Worm (Caenorhabditis elegans): ENCODE data around the gene unc-25.

unc-25 gene

ce11 chrIII:12904987-12905541 is 37.4 kb upstream of the unc-25 start, which contains the start of gene cox-5A (continued):
- TF ChIP-seq F39B2.1 (GFP tag; IDR thresholded peaks at IDR 0.05) (peak; percentile 82; the same call in 1 of the 2 replicates), B0019.2 (GFP tag; conservative IDR thresholded peaks at IDR 0.05) (peak; percentile 87), lsl-1 (GFP tag; optimal IDR thresholded peaks at IDR 0.05) (peak; percentile 99), let-526 (GFP tag; IDR thresholded peaks at IDR 0.05) (peak; percentile 96), nhr-27 (tag; optimal IDR thresholded peaks at IDR 0.05) (peak; percentile 63), ceh-40 (GFP tag; IDR thresholded peaks at IDR 0.05) (0 out of 2 replicates have a peak, but pooled peaks have one; percentile 69), attf-5 (GFP tag; optimal IDR thresholded peaks at IDR 0.05) (peak; percentile 99), hsf-1 (GFP tag; IDR thresholded peaks at IDR 0.05) (peak; percentile 86), madf-3 (GFP tag; IDR thresholded peaks at IDR 0.05) (peak; percentile 97), tbp1 (GFP tag; optimal IDR thresholded peaks at IDR 0.05) (peak; percentile 80), lsy-27 (tag; optimal IDR thresholded peaks at IDR 0.05; ENCODE audit: borderline replicate concordance, insufficient read depth) (no peak), F23B12.7 (tag; optimal IDR thresholded peaks at IDR 0.05; ENCODE audit: insufficient read depth) (peak; percentile 98), K11D2.4 (GFP tag; IDR thresholded peaks at IDR 0.05) (peak; percentile 98), dox-1 (GFP tag; IDR thresholded peaks at IDR 0.05) (peak; percentile 99), Y67H2A.10 (GFP tag; conservative IDR thresholded peaks at IDR 0.05) (peak; percentile 90), egl-18 (GFP tag; IDR thresholded peaks at IDR 0.05) (peak; percentile 92), sdz-38 (tag; optimal IDR thresholded peaks at IDR 0.05) (no peak), ZK185.1 (tag; optimal IDR thresholded peaks at IDR 0.05; ENCODE audit: poor library complexity, severe bottlenecking) (peak; percentile 98), ztf-22 (GFP tag; optimal IDR thresholded peaks at IDR 0.05) (peak; percentile 76), Y53F4B.3 (GFP tag; IDR thresholded peaks at IDR 0.05) (peak; percentile 47; the same call in 1 of the 2 replicates), pha-4 (tag; optimal IDR thresholded peaks at IDR 0.05) (peak; percentile 98), let-607 (tag; optimal IDR thresholded peaks at IDR 0.05) (peak; percentile 90 to 95), ztf-28 (GFP tag; IDR thresholded peaks at IDR 0.05) (peak; percentile 74), hmg-20 (GFP tag; IDR thresholded peaks at IDR 0.05) (peak; percentile 95), mcd-1 (GFP tag; IDR thresholded peaks at IDR 0.05) (peak; percentile 97), hrde-1 (tag; optimal IDR thresholded peaks at IDR 0.05; ENCODE audit: borderline replicate concordance) (peak; percentile 69), lin-54 (GFP tag; optimal IDR thresholded peaks at IDR 0.05) (peak; percentile 100), ceh-91 (GFP tag; IDR thresholded peaks at IDR 0.05) (peak; percentile 90), ama-1 (optimal IDR thresholded peaks at IDR 0.05) (peak; percentile 0), ama-1 (GFP tag; optimal IDR thresholded peaks at IDR 0.05) (peak in 1 of 2 experiments; percentile 88), lag-1 (GFP tag; IDR thresholded peaks at IDR 0.05) (peak; percentile 76; the same call in 1 of the 2 replicates), F10E7.11 (tag; optimal IDR thresholded peaks at IDR 0.05) (peak; percentile 90), dpl-1 (GFP tag; optimal IDR thresholded peaks at IDR 0.05) (peak; percentile 99), zfh-2 (GFP tag; conservative IDR thresholded peaks at IDR 0.05) (peak; percentile 90), B0035.1 (tag; optimal IDR thresholded peaks at IDR 0.05) (peak; percentile 93), lin-35 (GFP tag; optimal IDR thresholded peaks at IDR 0.05) (peak; percentile 78 to 99 (median 94)), ztf-25 (GFP tag; IDR thresholded peaks at IDR 0.05) (peak; percentile 72; the same call in 1 of the 2 replicates), rec-8 (tag; optimal IDR thresholded peaks at IDR 0.05) (peak in 1 of 2 experiments; percentile 35), nfyb-1 (GFP tag; IDR thresholded peaks at IDR 0.05) (peak; percentile 99), him-1 (tag; optimal IDR thresholded peaks at IDR 0.05) (peak; percentile 75), tlf-1 (GFP tag; optimal IDR thresholded peaks at IDR 0.05) (peak; percentile 99), mel-28 (tag; optimal IDR thresholded peaks at IDR 0.05; ENCODE audit: borderline replicate concordance) (peak; percentile 90), B0261.1 (tag; optimal IDR thresholded peaks at IDR 0.05) (peak; percentile 26), die-1 (tag; optimal IDR thresholded peaks at IDR 0.05) (peak; percentile 62), egl-44 (GFP tag; IDR thresholded peaks at IDR 0.05) (peak; percentile 77), D2030.7 (GFP tag; IDR thresholded peaks at IDR 0.05) (peak; percentile 94)

Measured in whole organism, young adult.